Fruit fly (Drosophila melanogaster) whole organism, prepupa: Measurements from ENCODE around the gene CG14005.

Experiments
- Blimp-1 ChIP-seq: fragments of 200-800 bp; sonication (Bioruptor generic); optimal IDR thresholded peaks from 3 replicates; lab custom pipeline; 2017; ENCODE audit warnings: missing biosample characterization, missing genetic modification characterization, mild to moderate bottlenecking, moderate library complexity, missing genetic modification reagents
- CG10631 ChIP-seq: fragments of 200-800 bp; sonication (Bioruptor generic); optimal IDR thresholded peaks from 2 replicates; lab custom pipeline; 2016; ENCODE audit warnings: missing biosample characterization, missing genetic modification characterization
- CG10669 ChIP-seq: fragments of 200-800 bp; sonication (Bioruptor generic); optimal IDR thresholded peaks from 3 replicates; lab custom pipeline; 2018; ENCODE audit warnings: missing biosample characterization, mild to moderate bottlenecking, missing genetic modification characterization, moderate library complexity
- CG11762 ChIP-seq: fragments of 200-800 bp; sonication (Bioruptor generic); optimal IDR thresholded peaks from 3 replicates; lab custom pipeline; 2016; ENCODE audit warnings: missing biosample characterization, missing genetic modification characterization; ENCODE audit not compliant: insufficient read depth
- CG11902 ChIP-seq: fragments of 200-800 bp; sonication (Bioruptor generic); optimal IDR thresholded peaks from 3 replicates; lab custom pipeline; 2016; ENCODE audit warnings: missing biosample characterization, missing genetic modification characterization
- CG1621 ChIP-seq: fragments of 200-800 bp; sonication (Bioruptor generic); optimal IDR thresholded peaks from 3 replicates; lab custom pipeline; 2018; ENCODE audit warnings: missing biosample characterization, mild to moderate bottlenecking, missing genetic modification characterization
- CG16779 ChIP-seq: fragments of 200-800 bp; sonication (Bioruptor generic); optimal IDR thresholded peaks from 3 replicates; lab custom pipeline; 2017; ENCODE audit warnings: missing biosample characterization, mild to moderate bottlenecking, missing genetic modification characterization
- CG3032 ChIP-seq: fragments of 200-800 bp; optimal IDR thresholded peaks from 2 replicates; lab custom pipeline; 2019; ENCODE audit warnings: missing biosample characterization, mild to moderate bottlenecking, missing genetic modification characterization, moderate library complexity
- CG32006 ChIP-seq: fragments of 200-800 bp; sonication (Bioruptor generic); optimal IDR thresholded peaks from 3 replicates; lab custom pipeline; 2017; ENCODE audit warnings: missing biosample characterization, mild to moderate bottlenecking, missing genetic modification characterization
- CG34406 ChIP-seq: fragments of 200-800 bp; sonication (Bioruptor generic); optimal IDR thresholded peaks from 3 replicates; lab custom pipeline; 2016; ENCODE audit warnings: missing biosample characterization, missing genetic modification characterization
- CG3919 ChIP-seq: fragments of 200-800 bp; sonication (Bioruptor generic); optimal IDR thresholded peaks from 3 replicates; lab custom pipeline; 2016; ENCODE audit warnings: missing biosample characterization, missing genetic modification characterization
- CG6792 ChIP-seq: fragments of 200-800 bp; sonication (Bioruptor generic); optimal IDR thresholded peaks from 3 replicates; lab custom pipeline; 2016; ENCODE audit warnings: missing biosample characterization, missing genetic modification characterization
- CG6808 ChIP-seq: fragments of 200-800 bp; sonication (Bioruptor generic); optimal IDR thresholded peaks from 3 replicates; lab custom pipeline; 2017; ENCODE audit warnings: missing biosample characterization, missing genetic modification characterization, mild to moderate bottlenecking, moderate library complexity, missing genetic modification reagents
- CG6854 ChIP-seq: fragments of 200-800 bp; sonication (Bioruptor generic); optimal IDR thresholded peaks from 2 replicates; lab custom pipeline; 2017; ENCODE audit warnings: missing biosample characterization, mild to moderate bottlenecking, missing genetic modification characterization
- CG7368 ChIP-seq: fragments of 200-800 bp; sonication (Bioruptor generic); optimal IDR thresholded peaks from 3 replicates; lab custom pipeline; 2016; ENCODE audit warnings: missing biosample characterization, missing genetic modification characterization
- CG8119 ChIP-seq: fragments of 200-800 bp; sonication (Bioruptor generic); IDR thresholded peaks from 3 replicates; pipeline ENCODE4 v1.3.6; 2022; ENCODE audit warnings: missing biosample characterization, missing genetic modification characterization
- CG8319 ChIP-seq: fragments of 200-800 bp; sonication (Bioruptor generic); optimal IDR thresholded peaks from 3 replicates; lab custom pipeline; 2016; ENCODE audit warnings: missing biosample characterization, missing genetic modification characterization
- CG8632 ChIP-seq: fragments of 200-800 bp; sonication (Bioruptor generic); optimal IDR thresholded peaks from 3 replicates; lab custom pipeline; 2016; ENCODE audit warnings: missing biosample characterization, missing genetic modification characterization
- CG9139 ChIP-seq: fragments of 200-800 bp; sonication (Bioruptor generic); optimal IDR thresholded peaks from 3 replicates; lab custom pipeline; 2017; ENCODE audit warnings: missing biosample characterization, mild to moderate bottlenecking, missing genetic modification characterization
- Eip75B ChIP-seq: fragments of 200-800 bp; sonication (Bioruptor generic); optimal IDR thresholded peaks from 3 replicates; lab custom pipeline; 2016; ENCODE audit warnings: missing biosample characterization, missing genetic modification characterization
- Eip93F ChIP-seq: fragments of 200-800 bp; sonication (Bioruptor generic); optimal IDR thresholded peaks from 2 replicates; lab custom pipeline; 2016; ENCODE audit warnings: missing biosample characterization, mild to moderate bottlenecking, missing genetic modification characterization
- Ets21C ChIP-seq: fragments of 200-800 bp; sonication (Bioruptor generic); optimal IDR thresholded peaks from 3 replicates; lab custom pipeline; 2016; ENCODE audit warnings: missing biosample characterization, missing genetic modification characterization
- Ets96B ChIP-seq: fragments of 200-800 bp; optimal IDR thresholded peaks from 2 replicates; lab custom pipeline; 2019; ENCODE audit warnings: missing biosample characterization, mild to moderate bottlenecking, missing genetic modification characterization, moderate library complexity
- Gug ChIP-seq: fragments of 200-800 bp; sonication (Bioruptor generic); IDR thresholded peaks from 2 replicates; pipeline ENCODE4 v1.3.6; 2022; ENCODE audit warnings: missing biosample characterization, missing genetic modification characterization
- Hr38 ChIP-seq: sonication (Bioruptor generic); optimal IDR thresholded peaks from 2 replicates; lab custom pipeline; 2016; ENCODE audit warnings: missing biosample characterization, missing genetic modification characterization
- Hr39 ChIP-seq: fragments of 200-800 bp; sonication (Bioruptor generic); optimal IDR thresholded peaks from 2 replicates; lab custom pipeline; 2016; ENCODE audit warnings: missing biosample characterization, missing genetic modification characterization
- Hr4 ChIP-seq: fragments of 200-800 bp; sonication (Bioruptor generic); optimal IDR thresholded peaks from 3 replicates; lab custom pipeline; 2016; ENCODE audit warnings: missing biosample characterization, missing genetic modification characterization
- Lpt ChIP-seq: fragments of 200-800 bp; sonication (Bioruptor generic); optimal IDR thresholded peaks from 3 replicates; lab custom pipeline; 2016; ENCODE audit warnings: missing biosample characterization, missing genetic modification characterization
- Smox ChIP-seq: fragments of 200-800 bp; sonication (Bioruptor generic); optimal IDR thresholded peaks from 3 replicates; lab custom pipeline; 2016; ENCODE audit warnings: missing biosample characterization, missing genetic modification characterization
- Sox102F ChIP-seq: fragments of 200-800 bp; sonication (Bioruptor generic); optimal IDR thresholded peaks from 2 replicates; lab custom pipeline; 2016; ENCODE audit warnings: missing biosample characterization, mild to moderate bottlenecking, missing genetic modification characterization
- Sox14 ChIP-seq: fragments of 200-800 bp; sonication (Bioruptor generic); optimal IDR thresholded peaks from 3 replicates; lab custom pipeline; 2016; ENCODE audit warnings: missing biosample characterization, missing genetic modification characterization
- Sox15 ChIP-seq: fragments of 200-800 bp; sonication (Bioruptor generic); optimal IDR thresholded peaks from 3 replicates; lab custom pipeline; 2016; ENCODE audit warnings: missing biosample characterization, missing genetic modification characterization
- achi ChIP-seq: fragments of 200-800 bp; sonication (Bioruptor generic); optimal IDR thresholded peaks from 3 replicates; lab custom pipeline; 2016; ENCODE audit warnings: missing biosample characterization, missing genetic modification characterization
- acj6 ChIP-seq: fragments of 200-800 bp; sonication (Bioruptor generic); optimal IDR thresholded peaks from 3 replicates; lab custom pipeline; 2016; ENCODE audit warnings: missing biosample characterization, missing genetic modification characterization
- cyc ChIP-seq: fragments of 200-800 bp; sonication (Bioruptor generic); optimal IDR thresholded peaks from 3 replicates; lab custom pipeline; 2016; ENCODE audit warnings: missing biosample characterization, missing genetic modification characterization
- dac ChIP-seq: fragments of 200-800 bp; sonication (Bioruptor generic); optimal IDR thresholded peaks from 2 replicates; lab custom pipeline; 2017; ENCODE audit warnings: missing biosample characterization, mild to moderate bottlenecking, missing genetic modification characterization
- dsx ChIP-seq: fragments of 200-800 bp; optimal IDR thresholded peaks from 3 replicates; lab custom pipeline; 2019; ENCODE audit warnings: missing biosample characterization, mild to moderate bottlenecking, missing genetic modification characterization, moderate library complexity; ENCODE audit not compliant: poor library complexity, severe bottlenecking
- eg ChIP-seq: fragments of 200-800 bp; sonication (Bioruptor generic); IDR thresholded peaks from 3 replicates; pipeline ENCODE4 v1.3.6; 2022; ENCODE audit warnings: missing biosample characterization, missing genetic modification characterization
- esn ChIP-seq: fragments of 200-800 bp; sonication (Bioruptor generic); optimal IDR thresholded peaks from 2 replicates; lab custom pipeline; 2016; ENCODE audit warnings: missing biosample characterization, mild to moderate bottlenecking, missing genetic modification characterization, moderate library complexity
- fd59A ChIP-seq: fragments of 200-800 bp; sonication (Bioruptor generic); optimal IDR thresholded peaks from 2 replicates; lab custom pipeline; 2017; ENCODE audit warnings: missing biosample characterization, mild to moderate bottlenecking, missing genetic modification characterization, missing genetic modification reagents
- fd85E ChIP-seq: fragments of 200-800 bp; sonication (Bioruptor generic); optimal IDR thresholded peaks from 3 replicates; lab custom pipeline; 2016; ENCODE audit warnings: missing biosample characterization, missing genetic modification characterization
- fkh ChIP-seq: fragments of 200-800 bp; sonication (Bioruptor generic); optimal IDR thresholded peaks from 3 replicates; lab custom pipeline; 2017; ENCODE audit warnings: missing biosample characterization, mild to moderate bottlenecking, missing genetic modification characterization, moderate library complexity
- lz ChIP-seq: fragments of 200-800 bp; sonication (Bioruptor generic); optimal IDR thresholded peaks from 3 replicates; lab custom pipeline; 2016; ENCODE audit warnings: missing biosample characterization, missing genetic modification characterization
- net ChIP-seq: fragments of 200-800 bp; sonication (Bioruptor generic); optimal IDR thresholded peaks from 3 replicates; lab custom pipeline; 2016; ENCODE audit warnings: missing biosample characterization, missing genetic modification characterization
- pdm3 ChIP-seq: fragments of 200-800 bp; sonication (Bioruptor generic); optimal IDR thresholded peaks from 3 replicates; lab custom pipeline; 2016; ENCODE audit warnings: missing biosample characterization, missing genetic modification characterization
- salr ChIP-seq, 2 experiments: fragments of 200-800 bp; sonication (Bioruptor generic); optimal IDR thresholded peaks; 3 replicates each; lab custom pipeline; 2016 to 2018; ENCODE audit warnings: missing biosample characterization in 2 of 2, missing genetic modification characterization in 2 of 2, mild to moderate bottlenecking in 1 of 2
- spab ChIP-seq: fragments of 200-800 bp; sonication (Bioruptor generic); optimal IDR thresholded peaks from 2 replicates; lab custom pipeline; 2017; ENCODE audit warnings: missing biosample characterization, mild to moderate bottlenecking, missing genetic modification characterization, missing genetic modification reagents
- ss ChIP-seq, 2 experiments: fragments of 200-800 bp; sonication (Bioruptor generic); optimal IDR thresholded peaks; 2 replicates in 1 of 2; 3 replicates in 1 of 2; lab custom pipeline; 2017 to 2018; ENCODE audit warnings: mild to moderate bottlenecking in 2 of 2, missing biosample characterization in 2 of 2, missing genetic modification characterization in 2 of 2, moderate library complexity in 1 of 2
- svp ChIP-seq: fragments of 200-800 bp; sonication (Bioruptor generic); peaks from one replicate; lab custom pipeline; 2016; ENCODE audit warnings: missing biosample characterization, missing genetic modification characterization
- vri ChIP-seq: fragments of 200-800 bp; sonication (Bioruptor generic); optimal IDR thresholded peaks from 3 replicates; lab custom pipeline; 2016; ENCODE audit warnings: missing biosample characterization, mild to moderate bottlenecking, missing genetic modification characterization

Gene CG14005

dm6 chr2L:5780703-5781102, 21.1 kb downstream of the CG14005 start:
- no peak for TF ChIP-seq acj6 (GFP tag; lab: Kevin White, UChicago)

dm6 chr2L:5778157-5778556, 23.6 kb downstream of the CG14005 start:
- TF ChIP-seq CG10631 (GFP tag; lab: Kevin White, UChicago) (peak; percentile 2), Lpt (GFP tag; lab: Kevin White, UChicago) (no peak), CG3919 (peak; percentile 16), CG8119 (no peak), CG1621 (peak; percentile 6), CG11902 (GFP tag; lab: Kevin White, UChicago) (no peak), lz (GFP tag; lab: Kevin White, UChicago) (peak; percentile 7), CG3032 (tag; lab: Kevin White, UChicago) (no peak), CG9139 (GFP tag; lab: Kevin White, UChicago) (no peak), vri (GFP tag; lab: Kevin White, UChicago) (no peak), fd59A (no peak), CG6854 (GFP tag; lab: Kevin White, UChicago) (no peak), spab (GFP tag; lab: Kevin White, UChicago) (peak; percentile 12), eg (no peak), Eip75B (GFP tag; lab: Kevin White, UChicago) (peak; percentile 27), cyc (peak; percentile 37), CG34406 (GFP tag; lab: Kevin White, UChicago) (no peak), Hr39 (GFP tag; lab: Kevin White, UChicago) (peak; percentile 32), Hr38 (GFP tag; lab: Kevin White, UChicago) (no peak), Smox (GFP tag; lab: Kevin White, UChicago) (no peak), ss (GFP tag; optimal IDR thresholded peaks at IDR 0.05; lab: Kevin White, UChicago) (peak in 1 of 2 experiments; percentile 29), Ets21C (GFP tag; lab: Kevin White, UChicago) (no peak), CG6792 (GFP tag; lab: Kevin White, UChicago) (peak; percentile 21), dac (GFP tag; lab: Kevin White, UChicago) (no peak), CG32006 (GFP tag; lab: Kevin White, UChicago) (no peak), CG16779 (tag; lab: Kevin White, UChicago) (no peak), Sox14 (peak; percentile 23), net (GFP tag; lab: Kevin White, UChicago) (peak; percentile 29), fd85E (GFP tag; lab: Kevin White, UChicago) (no peak), CG11762 (GFP tag; lab: Kevin White, UChicago) (no peak), Hr4 (GFP tag; lab: Kevin White, UChicago) (peak; percentile 33), esn (peak; percentile 32), Blimp-1 (no peak), Gug (GFP tag; lab: Robert Waterston, UW) (no peak), Sox15 (GFP tag; lab: Kevin White, UChicago) (no peak), CG6808 (GFP tag; lab: Kevin White, UChicago) (no peak), Ets96B (tag; lab: Kevin White, UChicago) (peak; percentile 27), pdm3 (GFP tag; lab: Kevin White, UChicago) (peak; percentile 21), dsx (GFP tag; lab: Kevin White, UChicago) (peak; percentile 15), acj6 (GFP tag; lab: Kevin White, UChicago) (peak; percentile 20), CG10669 (GFP tag; lab: Kevin White, UChicago) (peak; percentile 41), fkh (GFP tag; lab: Kevin White, UChicago) (no peak), CG8319 (GFP tag; lab: Kevin White, UChicago) (no peak), Eip93F (GFP tag; lab: Kevin White, UChicago) (no peak), svp (GFP tag; lab: Kevin White, UChicago) (no peak), CG7368 (GFP tag; lab: Kevin White, UChicago) (no peak), achi (GFP tag; lab: Kevin White, UChicago) (peak; percentile 41), CG8632 (GFP tag; lab: Kevin White, UChicago) (no peak), salr (GFP tag; optimal IDR thresholded peaks at IDR 0.05; lab: Kevin White, UChicago) (peak in 1 of 2 experiments; percentile 21), Sox102F (GFP tag; lab: Kevin White, UChicago) (peak; percentile 2)
